Fruit fly (Drosophila melanogaster): ENCODE results near the gene CG14275.

CG14275 gene

DNA sequence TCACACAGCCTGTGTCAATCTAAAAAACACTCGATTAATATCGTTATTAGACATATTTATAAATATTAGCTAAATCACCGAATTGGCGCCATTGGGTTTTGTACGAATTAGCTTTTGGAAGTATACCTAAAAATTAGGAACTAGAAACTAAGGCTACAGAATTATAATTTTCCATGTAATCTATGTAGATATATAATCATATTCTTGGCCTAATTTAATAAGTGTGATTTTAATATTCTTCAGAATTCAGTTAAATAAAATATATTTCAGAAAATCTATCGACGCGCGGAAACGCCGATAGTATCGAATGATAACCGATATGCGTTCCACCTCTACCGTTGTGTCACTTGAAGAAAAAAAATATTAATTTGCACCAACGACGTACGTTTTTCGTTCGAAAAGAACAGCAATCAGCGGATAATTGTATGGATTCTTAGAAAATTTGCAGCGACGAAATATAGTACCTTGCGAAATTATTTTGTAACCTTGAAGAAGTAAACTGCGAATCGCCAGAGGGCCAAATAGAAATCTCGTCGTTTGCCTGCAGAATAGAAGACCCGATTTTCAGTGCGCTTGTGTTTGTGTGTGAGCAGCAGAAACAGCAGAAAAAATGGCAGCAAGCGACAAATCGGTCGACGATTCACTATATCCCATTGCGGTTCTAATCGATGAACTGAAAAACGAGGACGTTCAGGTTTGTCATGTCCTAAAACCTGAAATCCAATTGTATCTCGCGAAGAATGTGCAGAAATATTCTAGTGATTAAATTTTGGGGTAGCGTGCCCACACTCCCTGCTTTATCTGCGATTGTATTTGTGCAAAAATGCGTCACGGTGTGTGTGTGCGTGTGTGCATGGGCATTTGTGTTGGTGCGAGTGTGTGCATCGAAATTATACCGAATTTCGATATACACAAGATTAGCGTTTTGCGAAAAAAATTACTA is 38.7 kb downstream of the CG14275 start, which contains the start of gene Pp2A-29B (continued):
- peak; percentile 44 for TF ChIP-seq Lhr (GFP tag; optimal IDR thresholded peaks at IDR 0.05)
- TF ChIP-seq lmd (GFP tag; IDR thresholded peaks at IDR 0.05): no peak; the same call in 1 of the 2 replicates
- peak; percentile 97 for TF ChIP-seq CG18011 (GFP tag; optimal IDR thresholded peaks at IDR 0.05)
- no peak for TF ChIP-seq CG8281 (tag; optimal IDR thresholded peaks at IDR 0.05)
- TF ChIP-seq tin (GFP tag; optimal IDR thresholded peaks at IDR 0.05): peak; percentile 0
- TF ChIP-seq pnt (GFP tag; optimal IDR thresholded peaks at IDR 0.05): no peak
- TF ChIP-seq CG9609 (GFP tag; optimal IDR thresholded peaks at IDR 0.05): no peak
- TF ChIP-seq CG9437 (GFP tag; optimal IDR thresholded peaks at IDR 0.05): peak; percentile 35
- no peak for TF ChIP-seq CG6683 (GFP tag; optimal IDR thresholded peaks at IDR 0.05)
- TF ChIP-seq CG6813 (GFP tag; optimal IDR thresholded peaks at IDR 0.05): no peak
- peak; percentile 98 for TF ChIP-seq CG6791 (GFP tag; IDR thresholded peaks at IDR 0.05; ENCODE audit: partially characterized antibody)
- no peak for TF ChIP-seq crc (GFP tag; optimal IDR thresholded peaks at IDR 0.05)
- TF ChIP-seq gt (GFP tag; IDR thresholded peaks at IDR 0.05): no peak
- TF ChIP-seq Hsf (GFP tag; optimal IDR thresholded peaks at IDR 0.05): peak; percentile 18
- TF ChIP-seq amos (GFP tag; IDR thresholded peaks at IDR 0.05; ENCODE audit: partially characterized antibody): peak; percentile 98
- peak; percentile 93 for TF ChIP-seq sqz (GFP tag; optimal IDR thresholded peaks at IDR 0.05)
- peak; percentile 28 for TF ChIP-seq CG17359 (tag; optimal IDR thresholded peaks at IDR 0.05)
- TF ChIP-seq CG8359 (GFP tag; optimal IDR thresholded peaks at IDR 0.05; ENCODE audit: borderline replicate concordance): no peak
- no peak for TF ChIP-seq CG1233 (GFP tag; optimal IDR thresholded peaks at IDR 0.05)
- peak; percentile 9 for TF ChIP-seq CG15269 (tag; optimal IDR thresholded peaks at IDR 0.05)
- no peak for TF ChIP-seq Atf6 (GFP tag; IDR thresholded peaks at IDR 0.05)
- no peak for TF ChIP-seq CG8944 (GFP tag; optimal IDR thresholded peaks at IDR 0.05)
- peak; percentile 0 for TF ChIP-seq Atf3 (GFP tag; optimal IDR thresholded peaks at IDR 0.05)
- TF ChIP-seq zen2 (GFP tag; IDR thresholded peaks at IDR 0.05; ENCODE audit: partially characterized antibody): peak; percentile 98
- no peak for TF ChIP-seq CG13624 (GFP tag; optimal IDR thresholded peaks at IDR 0.05)
- peak; percentile 87 for TF ChIP-seq MESR4 (GFP tag; optimal IDR thresholded peaks at IDR 0.05)
- TF ChIP-seq fd102C (GFP tag; optimal IDR thresholded peaks at IDR 0.05): no peak
- no peak for TF ChIP-seq CHES-1-like (GFP tag; optimal IDR thresholded peaks at IDR 0.05)
- TF ChIP-seq Oaz (GFP tag; IDR thresholded peaks at IDR 0.05): no peak
- no peak for TF ChIP-seq luna (GFP tag; optimal IDR thresholded peaks at IDR 0.05)
- peak; percentile 98 for TF ChIP-seq nerfin-2 (GFP tag; IDR thresholded peaks at IDR 0.05; ENCODE audit: partially characterized antibody)
- no peak for TF ChIP-seq esg (GFP tag; conservative IDR thresholded peaks at IDR 0.05)
- TF ChIP-seq Elba2 (GFP tag; optimal IDR thresholded peaks at IDR 0.05): no peak
- TF ChIP-seq chinmo (GFP tag; IDR thresholded peaks at IDR 0.05; ENCODE audit: partially characterized antibody): peak; percentile 93; the same call in 3 of the 4 replicates
- TF ChIP-seq CG30403 (GFP tag; optimal IDR thresholded peaks at IDR 0.05): peak; percentile 19
- TF ChIP-seq CG4854 (GFP tag; optimal IDR thresholded peaks at IDR 0.05): no peak
- TF ChIP-seq ci (GFP tag; IDR thresholded peaks at IDR 0.05): no peak
- TF ChIP-seq CG10462 (GFP tag; optimal IDR thresholded peaks at IDR 0.05): peak; percentile 7
- TF ChIP-seq gcm (GFP tag; optimal IDR thresholded peaks at IDR 0.05): no peak
- no peak for TF ChIP-seq CG2202 (tag; optimal IDR thresholded peaks at IDR 0.05)
- no peak for TF ChIP-seq dysf (GFP tag; IDR thresholded peaks at IDR 0.05)
- TF ChIP-seq CG3281 (GFP tag; optimal IDR thresholded peaks at IDR 0.05): no peak
- no peak for TF ChIP-seq lov (optimal IDR thresholded peaks at IDR 0.05)
- no peak for TF ChIP-seq lov (GFP tag; IDR thresholded peaks at IDR 0.05)
- TF ChIP-seq CG7271 (tag; optimal IDR thresholded peaks at IDR 0.05): no peak
- no peak for TF ChIP-seq repo (GFP tag; optimal IDR thresholded peaks at IDR 0.05)
- peak; percentile 16 for TF ChIP-seq CG12155 (GFP tag; optimal IDR thresholded peaks at IDR 0.05)
- peak; percentile 42 for TF ChIP-seq CG15514 (GFP tag; optimal IDR thresholded peaks at IDR 0.05)

Data from whole organism, embryonic.